Fruit fly (Drosophila melanogaster): ENCODE data around the gene Jhbp5.

The Jhbp5 gene

DNA sequence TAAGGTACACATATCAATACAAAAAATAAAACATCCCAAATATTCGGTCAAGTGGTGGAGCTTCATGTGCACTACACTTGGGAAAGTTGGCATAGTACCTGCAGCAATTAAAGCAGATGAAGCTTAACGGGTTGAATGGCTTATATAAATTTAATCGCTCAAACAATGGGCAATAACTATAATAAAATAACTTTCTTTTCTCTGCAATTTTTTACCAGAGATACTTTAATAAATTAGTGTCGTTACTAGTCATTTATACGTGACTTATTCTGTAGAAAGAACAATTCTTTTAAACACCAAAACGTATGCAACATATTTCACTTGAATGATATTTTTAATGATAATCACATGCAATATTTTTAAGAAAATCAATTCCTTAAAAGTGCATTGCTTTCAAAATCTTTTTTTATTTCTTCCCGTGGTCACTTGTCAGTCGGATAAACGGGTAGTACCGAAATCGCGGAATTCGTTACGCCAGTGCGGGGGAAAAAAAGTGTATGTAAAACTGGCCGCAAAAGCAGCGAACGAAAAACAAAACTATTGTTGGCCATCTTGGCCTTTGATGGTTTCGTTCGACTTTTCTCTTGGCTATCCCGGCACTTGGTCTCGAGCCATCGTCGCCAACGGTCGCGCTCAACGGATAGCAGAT is 2.9 kb downstream of the Jhbp5 start, which contains the start of gene Jhbp4 (continued):
- peak; percentile 15 for TF ChIP-seq OdsH (GFP tag; optimal IDR thresholded peaks at IDR 0.05)
- TF ChIP-seq Hr39 (GFP tag; optimal IDR thresholded peaks at IDR 0.05) = no peak
- no peak for TF ChIP-seq CG3919 (GFP tag; optimal IDR thresholded peaks at IDR 0.05)
- no peak for TF ChIP-seq topi (GFP tag; optimal IDR thresholded peaks at IDR 0.05)
- peak; percentile 29 for TF ChIP-seq acj6 (GFP tag; optimal IDR thresholded peaks at IDR 0.05)
- no peak for TF ChIP-seq eg (GFP tag; IDR thresholded peaks at IDR 0.05)
- TF ChIP-seq Eip75B (GFP tag; optimal IDR thresholded peaks at IDR 0.05) = peak; percentile 28
- no peak for TF ChIP-seq dsx (GFP tag; optimal IDR thresholded peaks at IDR 0.05; ENCODE audit: poor library complexity, severe bottlenecking)
- no peak for TF ChIP-seq CG34406 (GFP tag; optimal IDR thresholded peaks at IDR 0.05)
- no peak for TF ChIP-seq fd85E (GFP tag; optimal IDR thresholded peaks at IDR 0.05)
- no peak for TF ChIP-seq salr (GFP tag; optimal IDR thresholded peaks at IDR 0.05)
- TF ChIP-seq CG32006 (GFP tag; optimal IDR thresholded peaks at IDR 0.05) = peak; percentile 44
- peak; percentile 46 for TF ChIP-seq achi (GFP tag; optimal IDR thresholded peaks at IDR 0.05)
- no peak for TF ChIP-seq CG9139 (GFP tag; optimal IDR thresholded peaks at IDR 0.05)
- TF ChIP-seq Gug (GFP tag; IDR thresholded peaks at IDR 0.05) = no peak
- TF ChIP-seq CG8632 (GFP tag; optimal IDR thresholded peaks at IDR 0.05) = peak; percentile 32
- no peak for TF ChIP-seq CG10669 (GFP tag; optimal IDR thresholded peaks at IDR 0.05)
- peak; percentile 54 for TF ChIP-seq Hr4 (GFP tag; optimal IDR thresholded peaks at IDR 0.05)
- TF ChIP-seq CG3032 (tag; optimal IDR thresholded peaks at IDR 0.05) = peak; percentile 43
- no peak for TF ChIP-seq CG8119 (GFP tag; IDR thresholded peaks at IDR 0.05)
- TF ChIP-seq fd59A (GFP tag; optimal IDR thresholded peaks at IDR 0.05) = no peak
- TF ChIP-seq Eip78C (GFP tag) = peak; percentile 91
- TF ChIP-seq CG8319 (GFP tag; optimal IDR thresholded peaks at IDR 0.05) = no peak
- TF ChIP-seq CG1621 (tag; optimal IDR thresholded peaks at IDR 0.05) = no peak
- TF ChIP-seq CG6163 (GFP tag; IDR thresholded peaks at IDR 0.05) = 0 out of 3 replicates have a peak, but pooled peaks have one; percentile 12
- peak; percentile 27 for TF ChIP-seq Met (GFP tag; optimal IDR thresholded peaks at IDR 0.05)
- TF ChIP-seq Ets96B (tag; optimal IDR thresholded peaks at IDR 0.05) = peak; percentile 20
- peak in 1 of 2 experiments; percentile 32 for TF ChIP-seq ss (GFP tag; optimal IDR thresholded peaks at IDR 0.05)
- TF ChIP-seq esn (GFP tag; optimal IDR thresholded peaks at IDR 0.05) = peak; percentile 2
- peak; percentile 41 for TF ChIP-seq Sox14 (GFP tag; optimal IDR thresholded peaks at IDR 0.05)
- TF ChIP-seq CG31627 (GFP tag; optimal IDR thresholded peaks at IDR 0.05) = no peak
- TF ChIP-seq spab (GFP tag; optimal IDR thresholded peaks at IDR 0.05) = no peak
- no peak for TF ChIP-seq CG11902 (GFP tag; optimal IDR thresholded peaks at IDR 0.05)
- no peak for TF ChIP-seq Sox15 (GFP tag; optimal IDR thresholded peaks at IDR 0.05)
- TF ChIP-seq Eip93F (GFP tag; optimal IDR thresholded peaks at IDR 0.05) = no peak
- no peak for TF ChIP-seq CG6854 (GFP tag; optimal IDR thresholded peaks at IDR 0.05)
- no peak for TF ChIP-seq CG11294 (GFP tag; IDR thresholded peaks at IDR 0.05)
- TF ChIP-seq net (GFP tag; optimal IDR thresholded peaks at IDR 0.05) = peak; percentile 25
- no peak for TF ChIP-seq cyc (GFP tag; optimal IDR thresholded peaks at IDR 0.05)
- no peak for TF ChIP-seq fkh (GFP tag; optimal IDR thresholded peaks at IDR 0.05)

- TF ChIP-seq ss (GFP tag; optimal IDR thresholded peaks at IDR 0.05) (peak in 1 of 2 experiments; percentile 92), vri (GFP tag; optimal IDR thresholded peaks at IDR 0.05) (no peak), eg (GFP tag; IDR thresholded peaks at IDR 0.05) (peak; percentile 71; the same call in 2 of the 3 replicates), esn (GFP tag; optimal IDR thresholded peaks at IDR 0.05) (peak; percentile 30), Hr38 (GFP tag; optimal IDR thresholded peaks at IDR 0.05) (no peak), CG34406 (GFP tag; optimal IDR thresholded peaks at IDR 0.05) (no peak), Ets21C (GFP tag; optimal IDR thresholded peaks at IDR 0.05) (no peak), CG8632 (GFP tag; optimal IDR thresholded peaks at IDR 0.05) (no peak), CG1621 (tag; optimal IDR thresholded peaks at IDR 0.05) (peak; percentile 12), lz (GFP tag; optimal IDR thresholded peaks at IDR 0.05) (peak; percentile 6), CG11762 (GFP tag; optimal IDR thresholded peaks at IDR 0.05; ENCODE audit: insufficient read depth) (no peak), CG8119 (GFP tag; IDR thresholded peaks at IDR 0.05) (0 out of 3 replicates have a peak, but pooled peaks have one; percentile 33), spab (GFP tag; optimal IDR thresholded peaks at IDR 0.05) (no peak), pdm3 (GFP tag; optimal IDR thresholded peaks at IDR 0.05) (peak; percentile 63), fd59A (GFP tag; optimal IDR thresholded peaks at IDR 0.05) (no peak), dsx (GFP tag; optimal IDR thresholded peaks at IDR 0.05; ENCODE audit: poor library complexity, severe bottlenecking) (no peak), fd85E (GFP tag; optimal IDR thresholded peaks at IDR 0.05) (no peak), CG3032 (tag; optimal IDR thresholded peaks at IDR 0.05) (no peak), achi (GFP tag; optimal IDR thresholded peaks at IDR 0.05) (peak; percentile 33), CG7368 (GFP tag; optimal IDR thresholded peaks at IDR 0.05) (no peak), cyc (GFP tag; optimal IDR thresholded peaks at IDR 0.05) (no peak), CG16779 (tag; optimal IDR thresholded peaks at IDR 0.05) (no peak)
Measured at dm6 chr3R:16042137-16042899, 3.6 kb downstream of the Jhbp5 start.

Measured in whole organism, prepupa.